Worm (Caenorhabditis elegans) whole organism, L2 larva: ENCODE measurements around the gene ccdc-149.

Source experiments
- F13H6.1 ChIP-seq: sonication (generic microtip); optimal IDR thresholded peaks from 2 replicates; lab custom pipeline; 2016; ENCODE audit warnings: missing genetic modification characterization, missing compliant biosample characterization
- elt-1 ChIP-seq: fragments of 150-350 bp; optimal IDR thresholded peaks from 2 replicates; lab custom pipeline; 2014; ENCODE audit warnings: missing biosample characterization, missing genetic modification characterization
- mbf-1 ChIP-seq: sonication (generic microtip); optimal IDR thresholded peaks from 2 replicates; lab custom pipeline; 2017; ENCODE audit warnings: missing biosample characterization, missing genetic modification characterization
- nhr-11 ChIP-seq: fragments of 150-350 bp; optimal IDR thresholded peaks from 2 replicates; lab custom pipeline; 2014; ENCODE audit warnings: missing biosample characterization, missing genetic modification characterization
- nhr-237 ChIP-seq: fragments of 150-350 bp; optimal IDR thresholded peaks from 2 replicates; lab custom pipeline; 2014; ENCODE audit warnings: missing biosample characterization, missing genetic modification characterization
- peb-1 ChIP-seq: fragments of 150-350 bp; optimal IDR thresholded peaks from 2 replicates; lab custom pipeline; 2014; ENCODE audit warnings: missing biosample characterization, missing genetic modification characterization
- ztf-11 ChIP-seq: sonication (generic microtip); optimal IDR thresholded peaks from 2 replicates; lab custom pipeline; 2017; ENCODE audit warnings: missing biosample characterization, missing genetic modification characterization

DNA sequence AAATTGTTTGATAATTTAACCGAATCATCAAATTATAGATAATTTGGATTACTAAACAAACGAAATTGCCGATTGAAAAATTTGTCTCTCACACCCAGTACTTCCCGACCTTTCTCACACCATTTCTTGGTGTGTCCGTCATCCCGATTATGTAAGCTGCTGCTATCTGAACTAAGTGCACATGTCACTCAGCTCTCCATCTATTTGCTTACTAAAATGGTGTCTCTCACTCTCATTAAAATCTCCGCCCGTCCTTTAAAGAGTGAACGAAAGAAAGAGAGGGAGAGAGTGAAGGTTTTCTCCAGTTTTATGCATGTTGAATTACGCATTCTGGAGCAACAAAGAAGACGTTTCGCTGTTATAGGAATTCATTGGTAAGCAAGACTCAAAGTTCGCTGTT, 43.3 kb upstream of the ccdc-149 start:
- TF ChIP-seq peb-1 (no peak), elt-1 (tag; lab: Kevin White, UChicago) (no peak), nhr-11 (no peak), F13H6.1 (tag; lab: Kevin White, UChicago) (no peak), ztf-11 (no peak), mbf-1 (tag; lab: Kevin White, UChicago) (no peak), nhr-237 (tag; lab: Kevin White, UChicago) (no peak)
